Worm (Caenorhabditis elegans) whole organism, young adult: Measurements from ENCODE around the gene tat-3.

Experiments used
- B0019.2 ChIP-seq: fragments of 200-800 bp; sonication (Bioruptor generic); conservative IDR thresholded peaks from 2 replicates; pipeline ENCODE4 v1.3.6; 2022; ENCODE audit warnings: missing genetic modification reagents, missing genetic modification characterization, missing compliant biosample characterization
- B0261.1 ChIP-seq: sonication (generic microtip); optimal IDR thresholded peaks from 2 replicates; lab custom pipeline; 2016; ENCODE audit warnings: mild to moderate bottlenecking, missing genetic modification characterization, moderate library complexity, missing compliant biosample characterization
- B0336.3 ChIP-seq: fragments of 200-800 bp; sonication (Bioruptor generic); IDR thresholded peaks from 2 replicates; pipeline ENCODE4 v1.3.6; 2022; ENCODE audit warnings: missing genetic modification characterization, missing compliant biosample characterization
- C06A6.2 ChIP-seq: fragments of 200-800 bp; sonication (Bioruptor generic); conservative IDR thresholded peaks from 2 replicates; pipeline ENCODE4 v1.3.6; 2022; ENCODE audit warnings: missing genetic modification characterization, missing compliant biosample characterization
- F55B11.4 ChIP-seq: sonication (generic microtip); optimal IDR thresholded peaks from 2 replicates; lab custom pipeline; 2016; ENCODE audit warnings: missing compliant biosample characterization, missing genetic modification characterization, borderline replicate concordance; ENCODE audit not compliant: insufficient read depth
- T07F8.4 ChIP-seq: sonication (generic microtip); optimal IDR thresholded peaks from 2 replicates; lab custom pipeline; 2016; ENCODE audit warnings: mild to moderate bottlenecking, missing genetic modification characterization, moderate library complexity, missing compliant biosample characterization
- T26A5.8 ChIP-seq: sonication (generic microtip); optimal IDR thresholded peaks from 2 replicates; lab custom pipeline; 2016; ENCODE audit warnings: missing genetic modification characterization, missing compliant biosample characterization
- Y56A3A.18 ChIP-seq: fragments of 200-800 bp; sonication (Bioruptor generic); IDR thresholded peaks from 2 replicates; pipeline ENCODE4 v1.3.6; 2022; ENCODE audit warnings: missing genetic modification reagents, missing genetic modification characterization, missing compliant biosample characterization
- Y79H2A.3 ChIP-seq: fragments of 200-800 bp; sonication (Bioruptor generic); conservative IDR thresholded peaks from 2 replicates; pipeline ENCODE4 v1.3.6; 2022; ENCODE audit warnings: missing genetic modification reagents, missing genetic modification characterization, missing compliant biosample characterization
- akir-1 ChIP-seq: fragments of 200-800 bp; sonication (Bioruptor generic); optimal IDR thresholded peaks from 2 replicates; lab custom pipeline; 2018; ENCODE audit warnings: mild to moderate bottlenecking, missing genetic modification characterization, moderate library complexity, missing compliant biosample characterization
- aptf-2 ChIP-seq: fragments of 200-800 bp; sonication (Bioruptor generic); conservative IDR thresholded peaks from 2 replicates; pipeline ENCODE4 v1.3.6; 2022; ENCODE audit warnings: missing genetic modification reagents, missing genetic modification characterization, missing compliant biosample characterization
- cebp-1 ChIP-seq, 2 experiments: fragments of 200-800 bp in 1 of 2; sonication (Bioruptor generic) in 1 of 2; sonication (generic microtip) in 1 of 2; IDR thresholded peaks in 1 of 2; optimal IDR thresholded peaks in 1 of 2; 2 replicates each; pipeline versions ENCODE4 v1.3.6 to Lab custom; 2017 to 2022; ENCODE audit warnings: missing compliant biosample characterization in 2 of 2, missing genetic modification characterization in 2 of 2, mild to moderate bottlenecking in 1 of 2, missing genetic modification reagents in 1 of 2, moderate library complexity in 1 of 2
- ceh-100 ChIP-seq: fragments of 200-800 bp; sonication (Bioruptor generic); IDR thresholded peaks from 2 replicates; pipeline ENCODE4 v1.3.6; 2022; ENCODE audit warnings: missing genetic modification reagents, missing genetic modification characterization, missing compliant biosample characterization
- dox-1 ChIP-seq: fragments of 200-800 bp; sonication (Bioruptor generic); IDR thresholded peaks from 2 replicates; pipeline ENCODE4 v1.3.6; 2022; ENCODE audit warnings: missing genetic modification reagents, missing genetic modification characterization, missing compliant biosample characterization
- dpl-1 ChIP-seq: fragments of 150-350 bp; optimal IDR thresholded peaks from 2 replicates; lab custom pipeline; 2014; ENCODE audit warnings: missing biosample characterization, missing genetic modification reagents, missing genetic modification characterization
- efl-1 ChIP-seq: fragments of 150-350 bp; optimal IDR thresholded peaks from 2 replicates; lab custom pipeline; 2014; ENCODE audit warnings: missing biosample characterization, missing genetic modification reagents, missing genetic modification characterization
- ekl-4 ChIP-seq: fragments of 200-800 bp; sonication (Bioruptor generic); IDR thresholded peaks from 2 replicates; pipeline ENCODE4 v1.3.6; 2022; ENCODE audit warnings: missing genetic modification reagents, missing genetic modification characterization, missing compliant biosample characterization
- fkh-3 ChIP-seq: sonication (generic microtip); optimal IDR thresholded peaks from 2 replicates; lab custom pipeline; 2016; ENCODE audit warnings: mild to moderate bottlenecking, missing genetic modification characterization, missing compliant biosample characterization
- him-1 ChIP-seq: sonication (generic microtip); optimal IDR thresholded peaks from 2 replicates; lab custom pipeline; 2016; ENCODE audit warnings: missing genotype, missing genetic modification reagents, missing genetic modification characterization, missing compliant biosample characterization
- hlh-12 ChIP-seq: sonication (generic microtip); optimal IDR thresholded peaks from 2 replicates; lab custom pipeline; 2016; ENCODE audit warnings: missing genetic modification characterization, missing compliant biosample characterization
- hmg-20 ChIP-seq: fragments of 200-800 bp; sonication (Bioruptor generic); IDR thresholded peaks from 2 replicates; pipeline ENCODE4 v1.3.6; 2022; ENCODE audit warnings: missing genetic modification reagents, missing genetic modification characterization, missing compliant biosample characterization
- hsf-1 ChIP-seq: fragments of 200-800 bp; sonication (Bioruptor generic); IDR thresholded peaks from 2 replicates; pipeline ENCODE4 v1.3.6; 2022; ENCODE audit warnings: missing genetic modification reagents, missing genetic modification characterization, missing compliant biosample characterization
- let-607 ChIP-seq, 2 experiments: fragments of 200-800 bp in 1 of 2; sonication (Bioruptor generic) in 1 of 2; sonication (generic microtip) in 1 of 2; optimal IDR thresholded peaks; 2 replicates each; lab custom pipeline; 2016 to 2018; ENCODE audit warnings: mild to moderate bottlenecking in 2 of 2, missing compliant biosample characterization in 2 of 2, missing genetic modification characterization in 2 of 2, moderate library complexity in 2 of 2, missing genotype in 1 of 2
- lin-26 ChIP-seq: fragments of 200-800 bp; sonication (Bioruptor generic); IDR thresholded peaks from 2 replicates; pipeline ENCODE4 v1.3.6; 2022; ENCODE audit warnings: missing genetic modification reagents, missing genetic modification characterization, missing compliant biosample characterization
- lin-35 ChIP-seq, 3 experiments: fragments of 150-350 bp in 2 of 3; sonication (generic microtip) in 1 of 3; optimal IDR thresholded peaks; 2 replicates each; lab custom pipeline; 2014 to 2018; ENCODE audit warnings: missing biosample characterization in 3 of 3, missing genetic modification characterization in 3 of 3, missing genetic modification reagents in 3 of 3
- lsl-1 ChIP-seq: fragments of 200-800 bp; sonication (Bioruptor generic); optimal IDR thresholded peaks from 2 replicates; lab custom pipeline; 2018; ENCODE audit warnings: mild to moderate bottlenecking, missing genetic modification characterization, moderate library complexity, missing compliant biosample characterization
- madf-3 ChIP-seq: fragments of 200-800 bp; sonication (Bioruptor generic); IDR thresholded peaks from 2 replicates; pipeline ENCODE4 v1.3.6; 2022; ENCODE audit warnings: missing genetic modification reagents, missing genetic modification characterization, missing compliant biosample characterization
- madf-6 ChIP-seq: fragments of 200-800 bp; sonication (Bioruptor generic); IDR thresholded peaks from 2 replicates; pipeline ENCODE4 v1.3.6; 2022; ENCODE audit warnings: missing genetic modification reagents, missing genetic modification characterization, missing compliant biosample characterization
- mes-4 ChIP-seq: sonication (generic microtip); optimal IDR thresholded peaks from 2 replicates; lab custom pipeline; 2016; ENCODE audit warnings: missing genotype, missing genetic modification characterization, missing compliant biosample characterization
- nfya-1 ChIP-seq: sonication (generic microtip); optimal IDR thresholded peaks from 2 replicates; lab custom pipeline; 2017; ENCODE audit warnings: antibody characterized with exemption, missing compliant biosample characterization, missing genetic modification characterization, borderline replicate concordance; ENCODE audit not compliant: insufficient read depth
- nfyb-1 ChIP-seq: fragments of 200-800 bp; sonication (Bioruptor generic); IDR thresholded peaks from 2 replicates; pipeline ENCODE4 v1.3.6; 2022; ENCODE audit warnings: missing genetic modification reagents, missing genetic modification characterization, missing compliant biosample characterization
- nhr-179 ChIP-seq: sonication (generic microtip); optimal IDR thresholded peaks from 2 replicates; lab custom pipeline; 2016; ENCODE audit warnings: mild to moderate bottlenecking, missing genetic modification characterization, missing compliant biosample characterization
- nhr-90 ChIP-seq: sonication (generic microtip); optimal IDR thresholded peaks from 2 replicates; lab custom pipeline; 2016; ENCODE audit warnings: missing genotype, mild to moderate bottlenecking, missing genetic modification characterization, missing compliant biosample characterization
- pha-4 ChIP-seq: fragments of 150-350 bp; sonication (generic microtip); optimal IDR thresholded peaks from 2 replicates; lab custom pipeline; 2014; ENCODE audit warnings: missing biosample characterization, missing genetic modification reagents, missing genetic modification characterization
- rcor-1 ChIP-seq: fragments of 200-800 bp; sonication (Bioruptor generic); IDR thresholded peaks from 2 replicates; pipeline ENCODE4 v1.3.6; 2022; ENCODE audit warnings: missing genetic modification reagents, missing genetic modification characterization, missing compliant biosample characterization
- repo-1 ChIP-seq: sonication (generic microtip); optimal IDR thresholded peaks from 2 replicates; lab custom pipeline; 2017; ENCODE audit warnings: mild to moderate bottlenecking, missing genetic modification characterization, missing compliant biosample characterization
- snpc-3.4 ChIP-seq: sonication (generic microtip); optimal IDR thresholded peaks from 2 replicates; lab custom pipeline; 2017; ENCODE audit warnings: missing genetic modification characterization, mild to moderate bottlenecking, missing compliant biosample characterization, antibody characterized with exemption, moderate library complexity, missing genotype, missing genetic modification reagents
- tbx-9 ChIP-seq: sonication (generic microtip); optimal IDR thresholded peaks from 2 replicates; lab custom pipeline; 2016; ENCODE audit warnings: borderline replicate concordance, missing genetic modification characterization, inconsistent platforms, missing compliant biosample characterization
- ztf-18 ChIP-seq: sonication (generic microtip); optimal IDR thresholded peaks from 2 replicates; lab custom pipeline; 2016; ENCODE audit warnings: missing genotype, mild to moderate bottlenecking, missing genetic modification characterization, missing compliant biosample characterization
- ztf-26 ChIP-seq: sonication (generic microtip); optimal IDR thresholded peaks from 2 replicates; lab custom pipeline; 2017; ENCODE audit warnings: missing genetic modification characterization, missing compliant biosample characterization
- ztf-3 ChIP-seq: fragments of 200-800 bp; sonication (Bioruptor generic); optimal IDR thresholded peaks from 2 replicates; lab custom pipeline; 2018; ENCODE audit warnings: mild to moderate bottlenecking, missing genetic modification characterization, missing compliant biosample characterization

The tat-3 gene

ce11 chrIII:10709676-10710075, 20.8 kb downstream of the tat-3 start:
- TF ChIP-seq lsl-1 (GFP tag; lab: Kevin White, UChicago) (peak; percentile 45), aptf-2 (GFP tag; lab: Robert Waterston, UW) (no peak)

DNA sequence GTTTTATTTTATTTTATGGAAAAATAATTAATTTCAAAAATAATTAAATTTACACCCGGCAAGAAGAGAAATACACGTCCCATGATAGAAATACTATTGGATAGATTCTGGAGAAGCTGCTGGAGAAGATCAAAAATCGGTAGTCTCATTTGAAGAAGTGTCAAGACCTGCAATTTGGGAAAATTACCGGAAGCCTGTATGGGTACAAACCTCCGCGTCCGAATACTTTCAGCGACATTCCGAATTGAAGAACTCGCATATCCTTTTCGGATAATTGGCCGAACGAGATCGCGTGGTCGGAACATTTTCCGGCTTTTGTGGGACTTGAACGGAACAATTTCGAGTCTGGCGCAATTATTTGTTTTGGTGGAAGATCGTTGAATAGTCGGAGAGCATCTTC, 22.0 kb downstream of the tat-3 start:
- 0 out of 2 replicates have a peak, but pooled peaks have one; percentile 52 for TF ChIP-seq Y79H2A.3 (GFP tag; lab: Robert Waterston, UW)
- no peak for TF ChIP-seq let-607 (tag; optimal IDR thresholded peaks at IDR 0.05; lab: Kevin White, UChicago)
- TF ChIP-seq nfyb-1: peak; percentile 53; the same call in 1 of the 2 replicates
- peak; percentile 22; the same call in 1 of the 2 replicates for TF ChIP-seq madf-6 (GFP tag; lab: Robert Waterston, UW)
- no peak for TF ChIP-seq lin-26 (GFP tag; lab: Robert Waterston, UW)
- peak; percentile 37 for TF ChIP-seq ztf-18 (tag; lab: Kevin White, UChicago)
- 0 out of 2 replicates have a peak, but pooled peaks have one; percentile 31 for TF ChIP-seq madf-3 (GFP tag; lab: Robert Waterston, UW)

DNA sequence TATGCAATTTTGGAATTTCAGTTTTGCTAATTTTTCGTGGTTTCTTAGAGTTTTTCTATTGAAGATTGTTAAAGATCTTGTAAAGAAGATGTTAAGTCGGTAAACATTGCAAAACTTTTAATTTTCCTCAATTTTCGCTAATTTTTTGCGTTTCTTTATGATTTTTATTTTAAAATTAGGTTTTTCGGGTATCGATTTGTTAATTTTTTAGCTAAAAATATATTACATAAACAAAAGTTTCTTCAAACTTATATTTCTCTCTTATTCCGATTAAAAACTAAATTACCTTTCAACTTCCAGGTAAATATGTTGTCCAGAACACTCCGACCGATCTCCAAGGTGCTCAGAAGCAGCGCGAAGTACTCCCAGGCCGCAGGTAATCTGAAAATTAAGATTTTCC, 23.0 kb downstream of the tat-3 start, which contains the start of gene mrpl-12:
Gene mrpl-12 (plus strand): TSS at position 301 of the 400 bp plus-strand sequence.
- TF ChIP-seq repo-1: no peak

DNA sequence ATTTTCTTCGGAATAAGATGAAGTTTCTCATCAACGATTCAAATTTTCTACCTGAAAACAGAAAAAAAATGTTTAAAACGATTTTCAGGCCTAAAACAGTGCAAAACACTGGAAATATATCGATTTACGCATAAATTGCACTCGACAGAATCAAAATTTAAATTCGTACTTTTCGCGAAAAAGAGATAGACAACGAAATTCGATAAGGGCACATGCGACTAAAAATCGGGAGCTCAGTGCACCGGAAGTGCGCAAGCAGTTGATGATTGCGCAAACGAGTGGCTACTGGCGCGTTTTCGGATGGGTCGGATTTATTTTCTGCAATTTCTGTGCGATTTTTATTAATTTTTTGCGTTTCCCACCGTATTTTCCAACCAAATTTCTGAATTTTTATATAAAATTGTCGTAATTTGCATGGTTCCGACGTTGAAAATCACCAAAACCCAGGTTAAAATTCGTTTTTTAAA, 23.5 kb downstream of the tat-3 start, which contains the start of the genes Y39A1A.21 and Y39A1A.22:
Gene Y39A1A.21 (minus strand): TSS at position 51 of the 467 bp plus-strand sequence.
Gene Y39A1A.22 (minus strand): TSS at position 57 of the 467 bp plus-strand sequence.
- TF ChIP-seq B0261.1 (tag; lab: Kevin White, UChicago) (no peak), dox-1 (peak; percentile 87), B0019.2 (GFP tag; lab: Robert Waterston, UW) (peak; percentile 58; the same call in 1 of the 2 replicates), nhr-90 (tag; lab: Kevin White, UChicago) (no peak), ztf-18 (tag; lab: Kevin White, UChicago) (peak; percentile 99), F55B11.4 (tag; lab: Kevin White, UChicago) (no peak), ztf-3 (GFP tag; lab: Kevin White, UChicago) (no peak), B0336.3 (peak; percentile 70), snpc-3.4 (tag; lab: Kevin White, UChicago) (peak; percentile 56), C06A6.2 (peak; percentile 37; the same call in 1 of the 2 replicates), efl-1 (GFP tag; lab: Kevin White, UChicago) (peak; percentile 28), mes-4 (no peak), T26A5.8 (tag; lab: Kevin White, UChicago) (no peak), Y56A3A.18 (GFP tag; lab: Robert Waterston, UW) (0 out of 2 replicates have a peak, but pooled peaks have one; percentile 14), cebp-1 (GFP tag; IDR thresholded peaks at IDR 0.05; lab: Robert Waterston, UW) (no peak), cebp-1 (tag; optimal IDR thresholded peaks at IDR 0.05; lab: Kevin White, UChicago) (peak; percentile 83), him-1 (tag; lab: Kevin White, UChicago) (peak; percentile 73), nhr-179 (tag; lab: Kevin White, UChicago) (no peak), ekl-4 (peak; percentile 74; the same call in 1 of the 2 replicates), lin-35 (GFP tag; optimal IDR thresholded peaks at IDR 0.05; lab: Kevin White, UChicago) (peak in 1 of 3 experiments; percentile 78), T07F8.4 (tag; lab: Kevin White, UChicago) (no peak), dpl-1 (GFP tag; lab: Kevin White, UChicago) (no peak), hlh-12 (tag; lab: Kevin White, UChicago) (no peak), ztf-26 (tag; lab: Kevin White, UChicago) (peak; percentile 41), rcor-1 (peak; percentile 79), fkh-3 (tag; lab: Kevin White, UChicago) (no peak), hmg-20 (GFP tag; lab: Robert Waterston, UW) (peak; percentile 74), pha-4 (tag; lab: Kevin White, UChicago) (peak; percentile 2), lin-26 (GFP tag; lab: Robert Waterston, UW) (no peak), akir-1 (no peak), ceh-100 (GFP tag; lab: Robert Waterston, UW) (peak; percentile 75), hsf-1 (GFP tag; lab: Robert Waterston, UW) (0 out of 2 replicates have a peak, but pooled peaks have one; percentile 37), nfyb-1 (peak; percentile 88), nfya-1 (tag; lab: Kevin White, UChicago) (no peak), tbx-9 (tag; lab: Kevin White, UChicago) (no peak)
